Fruit fly (Drosophila melanogaster): ENCODE data around the gene CG31342.

DNA sequence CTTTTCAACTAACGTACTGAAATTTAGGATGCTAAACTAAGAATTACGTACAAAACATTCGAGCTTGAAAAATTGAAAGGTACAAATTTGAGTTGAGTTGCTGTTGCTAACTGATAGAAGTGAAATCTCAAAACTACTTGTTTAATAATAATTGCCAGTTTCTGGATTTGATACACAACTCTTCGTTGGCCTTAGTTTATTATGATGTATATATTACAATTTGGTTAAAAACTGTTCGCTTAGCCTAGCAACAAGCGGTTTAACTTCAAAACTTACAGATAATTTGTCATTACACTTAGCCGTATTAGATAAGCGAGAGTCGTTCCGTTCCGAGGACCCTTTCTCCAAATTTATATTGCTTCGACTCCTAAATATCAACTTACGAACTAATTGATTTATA is 18.2 kb upstream of the CG31342 start, which contains the start of the genes CG14384 and grsm:
- TF ChIP-seq Myc (optimal IDR thresholded peaks at IDR 0.05) = no peak
- no peak for TF ChIP-seq insv (optimal IDR thresholded peaks at IDR 0.05)
- TF ChIP-seq psq (optimal IDR thresholded peaks at IDR 0.05) = no peak
- no peak for TF ChIP-seq Sin3A (optimal IDR thresholded peaks at IDR 0.05)
- no peak for TF ChIP-seq h (optimal IDR thresholded peaks at IDR 0.05)
